Worm (Caenorhabditis elegans): ENCODE results near the gene E02C12.10.

The E02C12.10 gene

ce11 chrV:9375378-9375777 lies 2.8 kb downstream of the E02C12.10 start, which contains the start of gene E02C12.9:
Gene E02C12.9, minus strand, starts transcription at chrV:9375478.
- TF ChIP-seq ceh-18 (tag; optimal IDR thresholded peaks at IDR 0.05) (no peak), eyg-1 (tag; optimal IDR thresholded peaks at IDR 0.05) (no peak), ceh-31 (tag; optimal IDR thresholded peaks at IDR 0.05) (no peak), pha-4 (tag; optimal IDR thresholded peaks at IDR 0.05) (no peak), unc-55 (GFP tag; optimal IDR thresholded peaks at IDR 0.05) (no peak), nfya-1 (tag; optimal IDR thresholded peaks at IDR 0.05) (no peak), elt-2 (tag; optimal IDR thresholded peaks at IDR 0.05) (no peak), unc-42 (tag; optimal IDR thresholded peaks at IDR 0.05) (no peak), fkh-10 (GFP tag; optimal IDR thresholded peaks at IDR 0.05) (no peak), ceh-6 (GFP tag; optimal IDR thresholded peaks at IDR 0.05) (no peak), dve-1 (tag; optimal IDR thresholded peaks at IDR 0.05) (no peak), K02D7.2 (tag; optimal IDR thresholded peaks at IDR 0.05) (no peak), ceh-14 (tag; optimal IDR thresholded peaks at IDR 0.05) (no peak), zip-5 (tag; optimal IDR thresholded peaks at IDR 0.05) (no peak), unc-3 (GFP tag; conservative IDR thresholded peaks at IDR 0.05) (no peak), unc-3 (tag; optimal IDR thresholded peaks at IDR 0.05) (no peak), ceh-22 (tag; optimal IDR thresholded peaks at IDR 0.05) (no peak), tbx-7 (tag; optimal IDR thresholded peaks at IDR 0.05) (no peak), C38D4.7 (GFP tag; optimal IDR thresholded peaks at IDR 0.05) (no peak), ceh-9 (tag; optimal IDR thresholded peaks at IDR 0.05) (no peak)

- TF ChIP-seq pha-2 (tag; optimal IDR thresholded peaks at IDR 0.05) (no peak), zip-5 (tag; optimal IDR thresholded peaks at IDR 0.05) (no peak), elt-2 (tag; optimal IDR thresholded peaks at IDR 0.05) (peak; percentile 35)
These were observed 4.7 kb downstream of the E02C12.10 start, which contains the start of gene E02C12.8 for ce11 chrV:9373473-9373872. Gene E02C12.8, minus strand, starts transcription at chrV:9373613.

ce11 chrV:9370986-9371385 lies 7.2 kb downstream of the E02C12.10 start, which contains the start of gene E02C12.6:
Gene E02C12.6, minus strand, starts transcription at chrV:9371086.
- TF ChIP-seq hlh-13 (GFP tag; optimal IDR thresholded peaks at IDR 0.05) (no peak), ceh-2 (tag; optimal IDR thresholded peaks at IDR 0.05) (no peak), hlh-8 (tag; optimal IDR thresholded peaks at IDR 0.05) (no peak), T23F11.4 (GFP tag; optimal IDR thresholded peaks at IDR 0.05) (no peak)

ce11 chrV:9359674-9360073 lies 18.5 kb downstream of the E02C12.10 start, which contains the start of gene gpa-3:
Gene gpa-3, minus strand, starts transcription at chrV:9359774.
- TF ChIP-seq sdc-2 (tag; optimal IDR thresholded peaks at IDR 0.05) = no peak
- no peak for TF ChIP-seq pros-1 (tag; optimal IDR thresholded peaks at IDR 0.05)
- no peak for TF ChIP-seq dmd-4 (tag; optimal IDR thresholded peaks at IDR 0.05; ENCODE audit: borderline replicate concordance)
- no peak for TF ChIP-seq elt-2 (tag; optimal IDR thresholded peaks at IDR 0.05)
- TF ChIP-seq npax-4 (tag; optimal IDR thresholded peaks at IDR 0.05) = no peak
- no peak for TF ChIP-seq che-1 (tag; optimal IDR thresholded peaks at IDR 0.05)
- TF ChIP-seq rnt-1 (tag; optimal IDR thresholded peaks at IDR 0.05) = no peak
- TF ChIP-seq pag-3 (tag; optimal IDR thresholded peaks at IDR 0.05; ENCODE audit: borderline replicate concordance) = no peak
- TF ChIP-seq C38D4.7 (GFP tag; optimal IDR thresholded peaks at IDR 0.05) = no peak
- TF ChIP-seq tbx-2 (tag; optimal IDR thresholded peaks at IDR 0.05) = no peak
- TF ChIP-seq hlh-13 (GFP tag; optimal IDR thresholded peaks at IDR 0.05) = no peak
- TF ChIP-seq fkh-10 (GFP tag; optimal IDR thresholded peaks at IDR 0.05) = no peak
- no peak for TF ChIP-seq ets-4 (tag; optimal IDR thresholded peaks at IDR 0.05)
- no peak for TF ChIP-seq pha-4 (tag; optimal IDR thresholded peaks at IDR 0.05)
- no peak for TF ChIP-seq elt-4 (tag; optimal IDR thresholded peaks at IDR 0.05)
- no peak for TF ChIP-seq pat-9 (tag; optimal IDR thresholded peaks at IDR 0.05)
- TF ChIP-seq C08G9.2 (tag; optimal IDR thresholded peaks at IDR 0.05) = no peak
- TF ChIP-seq pqm-1 (tag; optimal IDR thresholded peaks at IDR 0.05) = no peak
- no peak for TF ChIP-seq unc-55 (GFP tag; optimal IDR thresholded peaks at IDR 0.05)
- TF ChIP-seq syd-9 (tag; optimal IDR thresholded peaks at IDR 0.05) = no peak
